Worm (Caenorhabditis elegans) whole organism, L1 larva: ENCODE measurements around the gene rpn-2.

Source experiments
- ets-5 ChIP-seq: fragments of 200-800 bp; sonication (Bioruptor generic); IDR thresholded peaks from 2 replicates; pipeline ENCODE4 v1.3.6; 2022; ENCODE audit warnings: missing genetic modification characterization, missing compliant biosample characterization
- hlh-17 ChIP-seq: fragments of 200-800 bp; sonication (Bioruptor generic); optimal IDR thresholded peaks from 2 replicates; lab custom pipeline; 2018; ENCODE audit warnings: missing genetic modification characterization, mild to moderate bottlenecking, missing compliant biosample characterization, moderate library complexity, borderline replicate concordance
- pqm-1 ChIP-seq: sonication (generic microtip); optimal IDR thresholded peaks from 3 replicates; lab custom pipeline; 2017; ENCODE audit warnings: missing biosample characterization, missing genetic modification characterization

- TF ChIP-seq hlh-17, result no peak
- no peak for TF ChIP-seq pqm-1 (tag; lab: Kevin White, UChicago)
- no peak for TF ChIP-seq ets-5 (GFP tag; lab: Robert Waterston, UW)
Observed at ce11 chrIII:6164253-6164971, 34.6 kb upstream of the rpn-2 start, which contains the start of gene F42A10.9.
